Worm (Caenorhabditis elegans) whole organism, early embryonic: ENCODE data around the gene mnat-1.

Source experiments
- B0310.2 ChIP-seq: sonication (generic microtip); optimal IDR thresholded peaks from 2 replicates; lab custom pipeline; 2016; ENCODE audit warnings: mild to moderate bottlenecking, missing genetic modification characterization, missing compliant biosample characterization
- aly-1 ChIP-seq: sonication (generic microtip); optimal IDR thresholded peaks from 2 replicates; lab custom pipeline; 2016; ENCODE audit warnings: missing genetic modification characterization, missing compliant biosample characterization
- ama-1 ChIP-seq: fragments of 150-350 bp; optimal IDR thresholded peaks from 2 replicates; lab custom pipeline; 2014
- ceh-13 ChIP-seq: fragments of 200-800 bp; sonication (Bioruptor generic); optimal IDR thresholded peaks from 2 replicates; lab custom pipeline; 2018; ENCODE audit warnings: mild to moderate bottlenecking, missing genetic modification characterization, missing compliant biosample characterization
- hmbx-1 ChIP-seq: sonication (generic microtip); optimal IDR thresholded peaks from 2 replicates; lab custom pipeline; 2016; ENCODE audit warnings: mild to moderate bottlenecking, missing genetic modification characterization, missing compliant biosample characterization
- hmg-4 ChIP-seq: fragments of 200-800 bp; sonication (Bioruptor generic); optimal IDR thresholded peaks from 2 replicates; lab custom pipeline; 2018; ENCODE audit warnings: mild to moderate bottlenecking, missing genetic modification characterization, missing compliant biosample characterization
- hnd-1 ChIP-seq: sonication (generic microtip); optimal IDR thresholded peaks from 2 replicates; lab custom pipeline; 2016; ENCODE audit warnings: missing genetic modification characterization, missing compliant biosample characterization
- pes-1 ChIP-seq: fragments of 200-800 bp; sonication (Bioruptor generic); IDR thresholded peaks from 2 replicates; pipeline ENCODE4 v1.3.6; 2022; ENCODE audit warnings: missing genetic modification reagents, missing genetic modification characterization, missing compliant biosample characterization
- scrt-1 ChIP-seq: fragments of 200-800 bp; sonication (Bioruptor generic); IDR thresholded peaks from 2 replicates; pipeline ENCODE4 v1.3.6; 2022; ENCODE audit warnings: missing genetic modification characterization, missing compliant biosample characterization
- sea-1 ChIP-seq: fragments of 200-800 bp; sonication (Bioruptor generic); conservative IDR thresholded peaks from 2 replicates; pipeline ENCODE4 v1.3.6; 2022; ENCODE audit warnings: missing genetic modification characterization, missing compliant biosample characterization
- tbx-37 ChIP-seq: fragments of 200-800 bp; sonication (Bioruptor generic); conservative IDR thresholded peaks from 2 replicates; pipeline ENCODE4 v1.3.6; 2022; ENCODE audit warnings: missing genetic modification reagents, missing genetic modification characterization, missing compliant biosample characterization

- TF ChIP-seq ama-1: no peak
- no peak for TF ChIP-seq pes-1 (GFP tag; lab: Robert Waterston, UW)
- no peak for TF ChIP-seq aly-1 (tag; lab: Kevin White, UChicago)
- TF ChIP-seq B0310.2 (tag; lab: Kevin White, UChicago): no peak
- no peak for TF ChIP-seq sea-1 (GFP tag; lab: Robert Waterston, UW)
- TF ChIP-seq hmg-4 (GFP tag; lab: Kevin White, UChicago): no peak
- no peak for TF ChIP-seq scrt-1 (GFP tag; lab: Robert Waterston, UW)
- TF ChIP-seq tbx-37: no peak
- TF ChIP-seq hnd-1 (tag; lab: Kevin White, UChicago): no peak
- no peak for TF ChIP-seq hmbx-1
- no peak for TF ChIP-seq ceh-13
Measured at ce11 chrII:2518487-2518886, 40.0 kb upstream of the mnat-1 start.
